Worm (Caenorhabditis elegans) whole organism, L1 larva: ENCODE measurements around the gene F48E3.9.

ENCODE experiments used
- alr-1 ChIP-seq: fragments of 200-800 bp; sonication (Bioruptor generic); optimal IDR thresholded peaks from 2 replicates; lab custom pipeline; 2018; ENCODE audit warnings: borderline replicate concordance, mild to moderate bottlenecking, missing genetic modification characterization, missing compliant biosample characterization
- aly-2 ChIP-seq: fragments of 150-350 bp; optimal IDR thresholded peaks from 2 replicates; lab custom pipeline; 2014; ENCODE audit warnings: missing biosample characterization, missing genetic modification characterization
- lin-13 ChIP-seq: fragments of 150-350 bp; optimal IDR thresholded peaks from 2 replicates; lab custom pipeline; 2014; ENCODE audit warnings: missing biosample characterization, missing genetic modification reagents, missing genetic modification characterization
- lin-39 ChIP-seq: fragments of 150-350 bp; optimal IDR thresholded peaks from 2 replicates; lab custom pipeline; 2014; ENCODE audit warnings: missing biosample characterization, missing genetic modification reagents, missing genetic modification characterization
- nhr-77 ChIP-seq: fragments of 150-350 bp; optimal IDR thresholded peaks from 2 replicates; lab custom pipeline; 2014; ENCODE audit warnings: missing biosample characterization, missing genetic modification characterization
- unc-62 ChIP-seq: fragments of 150-350 bp; optimal IDR thresholded peaks from 2 replicates; lab custom pipeline; 2014; ENCODE audit warnings: missing biosample characterization, missing genetic modification reagents, missing genetic modification characterization

DNA sequence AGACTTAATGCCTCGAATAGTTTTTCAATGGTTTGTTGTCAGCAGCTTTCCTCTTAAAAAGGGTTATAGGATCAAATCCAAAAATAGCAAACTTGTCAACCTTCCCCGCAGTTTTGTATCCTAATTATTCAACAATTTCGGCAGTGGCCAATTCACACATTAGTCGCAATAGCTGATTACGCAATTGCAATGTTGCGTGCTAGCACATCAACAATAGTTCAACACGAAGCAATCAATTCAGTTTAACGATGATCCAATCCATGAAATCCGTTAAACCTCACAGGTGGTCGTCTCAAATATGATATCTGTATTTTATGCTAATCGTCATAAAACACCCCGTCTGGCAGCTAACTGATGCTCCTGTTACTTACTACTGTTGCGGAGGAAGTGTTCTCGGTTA lies 28.2 kb upstream of the F48E3.9 start:
- TF ChIP-seq lin-39 (tag; lab: Kevin White, UChicago) (no peak), nhr-77 (no peak), alr-1 (tag; lab: Kevin White, UChicago) (no peak), unc-62 (GFP tag; lab: Kevin White, UChicago) (no peak), lin-13 (GFP tag; lab: Kevin White, UChicago) (no peak), aly-2 (tag; lab: Kevin White, UChicago) (no peak)
